Worm (Caenorhabditis elegans): ENCODE data around the gene arrd-7.

- no peak for TF ChIP-seq nhr-11 (tag; optimal IDR thresholded peaks at IDR 0.05)
- no peak for TF ChIP-seq daf-12 (tag; optimal IDR thresholded peaks at IDR 0.05)
- TF ChIP-seq zip-2 (tag; optimal IDR thresholded peaks at IDR 0.05) = no peak
- no peak for TF ChIP-seq nhr-102 (tag; optimal IDR thresholded peaks at IDR 0.05)
- no peak for TF ChIP-seq ztf-11 (tag; optimal IDR thresholded peaks at IDR 0.05)
- TF ChIP-seq madf-9 (GFP tag; conservative IDR thresholded peaks at IDR 0.05) = no peak
- no peak for TF ChIP-seq lin-15B (tag; optimal IDR thresholded peaks at IDR 0.05)
- TF ChIP-seq ceh-82 (tag; optimal IDR thresholded peaks at IDR 0.05) = no peak
- no peak for TF ChIP-seq unc-62 (GFP tag; optimal IDR thresholded peaks at IDR 0.05 in 1 of 2)
- no peak for TF ChIP-seq unc-62 (tag; optimal IDR thresholded peaks at IDR 0.05)
- no peak for TF ChIP-seq ama-1 (optimal IDR thresholded peaks at IDR 0.05)
Observed at ce11 chrII:12036075-12036474, 26.3 kb downstream of the arrd-7 start.

Data from whole organism, L4 larva.